Worm (Caenorhabditis elegans): ENCODE data around the gene C34F11.2.

DNA sequence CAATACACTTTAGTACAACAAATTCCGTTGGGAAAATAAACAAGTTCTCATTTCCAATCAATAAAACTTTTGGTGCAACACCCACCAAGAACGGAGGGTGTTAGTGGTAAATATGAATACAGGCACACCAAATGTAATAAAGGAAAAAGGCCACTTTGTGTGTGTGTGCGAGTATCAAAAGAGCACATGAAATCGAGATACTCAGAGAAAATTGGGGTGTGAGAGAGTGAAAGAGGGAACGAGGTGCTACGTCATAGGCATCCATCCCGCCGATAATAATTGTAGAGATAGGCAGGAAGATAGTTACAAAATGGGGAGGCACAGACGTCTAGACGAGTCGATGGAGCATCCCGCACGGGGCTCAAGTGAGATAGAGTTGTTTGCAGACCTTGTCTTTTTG lies 15.7 kb downstream of the C34F11.2 start:
- TF ChIP-seq ztf-29 (GFP tag; IDR thresholded peaks at IDR 0.05) (no peak), flt-1 (GFP tag; IDR thresholded peaks at IDR 0.05) (0 out of 2 replicates have a peak, but pooled peaks have one; percentile 30), T22C8.4 (GFP tag; IDR thresholded peaks at IDR 0.05) (no peak), ztf-23 (GFP tag; IDR thresholded peaks at IDR 0.05) (no peak), tab-1 (GFP tag; IDR thresholded peaks at IDR 0.05) (no peak), med-1 (GFP tag; optimal IDR thresholded peaks at IDR 0.05; ENCODE audit: insufficient read depth) (no peak), klf-2 (GFP tag; conservative IDR thresholded peaks at IDR 0.05) (no peak), cog-1 (tag; optimal IDR thresholded peaks at IDR 0.05) (peak; percentile 16)

Measured in whole organism, midembryonic.